Worm (Caenorhabditis elegans): ENCODE measurements around the gene ndab-2.
A peak's percentile ranks its signal among the peaks of the same experiment; 100 is the strongest.

The ndab-2 gene

ce11 chrIII:7207903-7208497, 27.4 kb downstream of the ndab-2 start, which contains the start of gene rpl-6 (continued):
- TF ChIP-seq set-16 (GFP tag; IDR thresholded peaks at IDR 0.05) (no peak), sdz-12 (GFP tag; optimal IDR thresholded peaks at IDR 0.05) (no peak), lin-15B (tag; optimal IDR thresholded peaks at IDR 0.05) (no peak), nhr-102 (tag; optimal IDR thresholded peaks at IDR 0.05) (peak; percentile 82), ama-1 (optimal IDR thresholded peaks at IDR 0.05) (peak; percentile 33), Y105C5A.15 (GFP tag; IDR thresholded peaks at IDR 0.05) (no peak), F44E2.7 (GFP tag; IDR thresholded peaks at IDR 0.05) (no peak), madf-9 (GFP tag; conservative IDR thresholded peaks at IDR 0.05) (no peak), pha-4 (GFP tag; IDR thresholded peaks at IDR 0.05) (peak; percentile 24; the same call in 1 of the 2 replicates), pha-4 (tag; optimal IDR thresholded peaks at IDR 0.05) (peak; percentile 86), nhr-11 (tag; optimal IDR thresholded peaks at IDR 0.05) (peak; percentile 87), spr-1 (tag; optimal IDR thresholded peaks at IDR 0.05) (peak; percentile 56), aly-2 (tag; optimal IDR thresholded peaks at IDR 0.05) (no peak), unc-130 (GFP tag; optimal IDR thresholded peaks at IDR 0.05) (peak; percentile 41), nhr-28 (tag; optimal IDR thresholded peaks at IDR 0.05) (peak; percentile 88), arid-1 (GFP tag; conservative IDR thresholded peaks at IDR 0.05) (peak; percentile 80), php-3 (GFP tag; IDR thresholded peaks at IDR 0.05) (no peak), egl-43 (GFP tag; IDR thresholded peaks at IDR 0.05) (no peak), T26A8.4 (GFP tag; IDR thresholded peaks at IDR 0.05) (peak; percentile 76), nhr-41 (GFP tag; IDR thresholded peaks at IDR 0.05) (no peak), zag-1 (tag; optimal IDR thresholded peaks at IDR 0.05) (no peak), attf-4 (tag; optimal IDR thresholded peaks at IDR 0.05) (no peak), mdt-29 (GFP tag; IDR thresholded peaks at IDR 0.05) (no peak), saeg-2 (GFP tag; IDR thresholded peaks at IDR 0.05) (no peak), ztf-7 (tag; optimal IDR thresholded peaks at IDR 0.05) (peak; percentile 19), daf-19 (GFP tag; conservative IDR thresholded peaks at IDR 0.05) (peak; percentile 37; the same call in 1 of the 2 replicates), lin-29 (GFP tag; IDR thresholded peaks at IDR 0.05) (no peak), zfp-3 (GFP tag; conservative IDR thresholded peaks at IDR 0.05) (peak; percentile 66; the same call in 1 of the 2 replicates), jun-1 (tag; optimal IDR thresholded peaks at IDR 0.05) (no peak), skn-1 (tag; optimal IDR thresholded peaks at IDR 0.05) (no peak), dmd-9 (GFP tag; IDR thresholded peaks at IDR 0.05) (peak; percentile 85), lir-3 (tag; optimal IDR thresholded peaks at IDR 0.05) (no peak), daf-12 (tag; optimal IDR thresholded peaks at IDR 0.05) (no peak), mxl-2 (GFP tag; conservative IDR thresholded peaks at IDR 0.05) (no peak), lin-38 (GFP tag; IDR thresholded peaks at IDR 0.05) (peak; percentile 82), spr-3 (GFP tag; optimal IDR thresholded peaks at IDR 0.05) (no peak), hmg-1.1 (GFP tag; IDR thresholded peaks at IDR 0.05) (peak; percentile 78), madf-5 (GFP tag; IDR thresholded peaks at IDR 0.05) (no peak), hif-1 (tag; optimal IDR thresholded peaks at IDR 0.05) (peak in 1 of 2 experiments; percentile 82), dve-1 (tag; optimal IDR thresholded peaks at IDR 0.05; ENCODE audit: insufficient read depth) (peak; percentile 86), unc-39 (tag; optimal IDR thresholded peaks at IDR 0.05) (no peak), dmd-6 (GFP tag; IDR thresholded peaks at IDR 0.05) (peak; percentile 60), mdl-1 (tag; optimal IDR thresholded peaks at IDR 0.05) (peak in 1 of 2 experiments; percentile 26), nhr-48 (tag; optimal IDR thresholded peaks at IDR 0.05) (peak; percentile 24), pqm-1 (tag; optimal IDR thresholded peaks at IDR 0.05) (no peak), nhr-10 (tag; optimal IDR thresholded peaks at IDR 0.05) (no peak), ceh-62 (tag; optimal IDR thresholded peaks at IDR 0.05) (no peak), Y5F2A.4 (GFP tag; optimal IDR thresholded peaks at IDR 0.05) (no peak), mes-2 (tag; optimal IDR thresholded peaks at IDR 0.05; ENCODE audit: poor library complexity, severe bottlenecking) (peak; percentile 91), rbr-2 (tag; optimal IDR thresholded peaks at IDR 0.05) (peak; percentile 79), mep-1 (tag; optimal IDR thresholded peaks at IDR 0.05) (peak; percentile 91)

Measured in whole organism, L4 larva.